Worm (Caenorhabditis elegans) whole organism, late embryonic: ENCODE measurements around the gene ZK643.2.

Experiments used
- ama-1 ChIP-seq: fragments of 150-350 bp; optimal IDR thresholded peaks from 2 replicates; lab custom pipeline; 2014
- hlh-6 ChIP-seq: sonication (generic microtip); optimal IDR thresholded peaks from 2 replicates; lab custom pipeline; 2016; ENCODE audit warnings: missing genotype, missing genetic modification characterization, missing compliant biosample characterization
- rnt-1 ChIP-seq: sonication (generic microtip); optimal IDR thresholded peaks from 2 replicates; lab custom pipeline; 2016; ENCODE audit warnings: missing genetic modification characterization, missing compliant biosample characterization
- unc-86 ChIP-seq: sonication (generic microtip); optimal IDR thresholded peaks from 2 replicates; lab custom pipeline; 2016; ENCODE audit warnings: missing genetic modification characterization, missing compliant biosample characterization

- TF ChIP-seq hlh-6 (tag; lab: Kevin White, UChicago) (no peak), ama-1 (no peak), unc-86 (no peak), rnt-1 (no peak)
These were observed 11.3 kb downstream of the ZK643.2 start, which contains the start of the genes bud-13 and rpap-2 for ce11 chrIII:8967639-8968038.
